Worm (Caenorhabditis elegans) whole organism, L3 larva: ENCODE measurements around the gene nhr-177.

Experiments
- aly-2 ChIP-seq: fragments of 150-350 bp; optimal IDR thresholded peaks from 2 replicates; lab custom pipeline; 2014; ENCODE audit warnings: missing biosample characterization, missing genetic modification characterization
- fkh-10 ChIP-seq: sonication (generic microtip); optimal IDR thresholded peaks from 2 replicates; lab custom pipeline; 2017; ENCODE audit warnings: missing biosample characterization, missing genetic modification reagents, missing genetic modification characterization
- fos-1 ChIP-seq: fragments of 150-350 bp; optimal IDR thresholded peaks from 2 replicates; lab custom pipeline; 2014; ENCODE audit warnings: missing biosample characterization, missing genetic modification characterization
- lin-15B ChIP-seq: fragments of 150-350 bp; optimal IDR thresholded peaks from 2 replicates; lab custom pipeline; 2014; ENCODE audit warnings: missing biosample characterization, missing genetic modification characterization
- nhr-77 ChIP-seq: fragments of 150-350 bp; optimal IDR thresholded peaks from 2 replicates; lab custom pipeline; 2014; ENCODE audit warnings: missing biosample characterization, missing genetic modification characterization
- pqm-1 ChIP-seq: fragments of 150-350 bp; optimal IDR thresholded peaks from 2 replicates; lab custom pipeline; 2017; ENCODE audit warnings: missing biosample characterization, missing genetic modification characterization, inconsistent platforms
- skn-1 ChIP-seq: fragments of 150-350 bp; optimal IDR thresholded peaks from 2 replicates; lab custom pipeline; 2014; ENCODE audit warnings: missing biosample characterization, missing genetic modification characterization
- unc-39 ChIP-seq: sonication (generic microtip); optimal IDR thresholded peaks from 4 replicates; lab custom pipeline; 2017; ENCODE audit warnings: missing biosample characterization, missing genetic modification characterization
- zag-1 ChIP-seq: fragments of 150-350 bp; optimal IDR thresholded peaks from 2 replicates; lab custom pipeline; 2014; ENCODE audit warnings: missing biosample characterization, missing genetic modification characterization
- ztf-11 ChIP-seq: fragments of 150-350 bp; optimal IDR thresholded peaks from 2 replicates; lab custom pipeline; 2014; ENCODE audit warnings: missing biosample characterization, missing genetic modification characterization

DNA sequence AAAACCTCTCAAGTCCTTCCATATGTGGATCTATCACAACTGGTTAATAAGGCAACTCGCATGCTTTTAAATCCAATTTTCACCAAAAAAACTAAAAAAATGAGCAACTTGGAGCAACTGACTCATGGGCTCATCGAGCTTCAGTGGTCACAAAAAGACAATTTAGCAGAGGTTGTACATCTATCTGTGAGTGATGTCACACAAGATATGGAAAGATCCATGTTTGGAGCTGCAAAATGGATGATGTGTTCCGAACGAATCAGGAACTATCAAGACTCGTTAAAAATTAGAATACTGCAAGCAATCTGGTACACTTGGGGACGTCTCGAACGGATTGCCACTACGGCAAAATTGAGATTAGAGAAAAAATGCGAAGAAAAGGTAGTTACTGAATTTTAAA is 1.5 kb downstream of the nhr-177 start:
- TF ChIP-seq ztf-11 (tag; lab: Kevin White, UChicago) (no peak), fos-1 (no peak), aly-2 (no peak), skn-1 (no peak), unc-39 (tag; lab: Kevin White, UChicago) (no peak), nhr-77 (tag; lab: Kevin White, UChicago) (no peak), fkh-10 (GFP tag; lab: Kevin White, UChicago) (no peak), zag-1 (tag; lab: Kevin White, UChicago) (no peak), lin-15B (tag; lab: Kevin White, UChicago) (no peak), pqm-1 (tag; lab: Kevin White, UChicago) (no peak)
